Worm (Caenorhabditis elegans) whole organism, L4 larva: ENCODE measurements around the gene tyr-6.
A peak's percentile ranks its signal among the peaks of the same experiment; 100 is the strongest.

Experiments used
- F44E2.7 ChIP-seq: fragments of 200-800 bp; sonication (Bioruptor generic); IDR thresholded peaks from 2 replicates; pipeline ENCODE4 v2.1.2; 2022; ENCODE audit warnings: missing genetic modification characterization, missing compliant biosample characterization
- Y105C5A.15 ChIP-seq: fragments of 200-800 bp; sonication (Bioruptor generic); IDR thresholded peaks from 2 replicates; pipeline ENCODE4 v1.3.6; 2022; ENCODE audit warnings: missing genetic modification characterization, missing compliant biosample characterization
- ZK337.2 ChIP-seq: fragments of 200-800 bp; sonication (Bioruptor generic); IDR thresholded peaks from 2 replicates; pipeline ENCODE4 v1.3.6; 2022; ENCODE audit warnings: missing genetic modification reagents, missing genetic modification characterization, missing compliant biosample characterization
- ZK546.5 ChIP-seq, 2 experiments: sonication (generic microtip); optimal IDR thresholded peaks; 2 replicates each; lab custom pipeline; 2017; ENCODE audit warnings: missing biosample characterization in 2 of 2, missing genetic modification characterization in 2 of 2
- aha-1 ChIP-seq: fragments of 150-350 bp; peaks from one replicate; lab custom pipeline; 2014; ENCODE audit warnings: missing biosample characterization, missing genetic modification characterization
- aly-2 ChIP-seq: sonication (generic microtip); optimal IDR thresholded peaks from 2 replicates; lab custom pipeline; 2018; ENCODE audit warnings: missing biosample characterization, missing genetic modification characterization
- ama-1 ChIP-seq: fragments of 150-350 bp; optimal IDR thresholded peaks from 2 replicates; lab custom pipeline; 2014; ENCODE audit warnings: inconsistent platforms, mixed read lengths
- arid-1 ChIP-seq: fragments of 200-800 bp; sonication (Bioruptor generic); conservative IDR thresholded peaks from 2 replicates; pipeline ENCODE4 v1.3.6; 2022; ENCODE audit warnings: missing genetic modification reagents, missing genetic modification characterization, missing compliant biosample characterization
- attf-4 ChIP-seq: sonication (generic microtip); optimal IDR thresholded peaks from 3 replicates; lab custom pipeline; 2017; ENCODE audit warnings: missing biosample characterization, missing genetic modification characterization
- ceh-44 ChIP-seq: fragments of 200-800 bp; sonication (Bioruptor generic); IDR thresholded peaks from 2 replicates; pipeline ENCODE4 v1.3.6; 2022; ENCODE audit warnings: missing genetic modification reagents, missing genetic modification characterization, missing compliant biosample characterization
- ceh-62 ChIP-seq: sonication (generic microtip); optimal IDR thresholded peaks from 2 replicates; lab custom pipeline; 2017; ENCODE audit warnings: missing biosample characterization, missing genetic modification characterization
- daf-16 ChIP-seq, 3 experiments: sonication (generic microtip); optimal IDR thresholded peaks; 2 replicates each; lab custom pipeline; 2016 to 2017; ENCODE audit warnings: missing genetic modification characterization in 3 of 3, missing genetic modification reagents in 3 of 3, mild to moderate bottlenecking in 2 of 3, missing compliant biosample characterization in 2 of 3, missing biosample characterization in 1 of 3, moderate library complexity in 1 of 3
- dmd-8 ChIP-seq: fragments of 200-800 bp; sonication (Bioruptor generic); IDR thresholded peaks from 2 replicates; pipeline ENCODE4 v1.3.6; 2022; ENCODE audit warnings: missing genetic modification characterization, missing compliant biosample characterization
- dpl-1 ChIP-seq: fragments of 150-350 bp; optimal IDR thresholded peaks from 2 replicates; lab custom pipeline; 2014; ENCODE audit warnings: missing biosample characterization, missing genetic modification reagents, missing genetic modification characterization
- dve-1 ChIP-seq: sonication (generic microtip); optimal IDR thresholded peaks from 2 replicates; lab custom pipeline; 2017; ENCODE audit warnings: antibody characterized with exemption, mild to moderate bottlenecking, missing genetic modification characterization, missing compliant biosample characterization; ENCODE audit not compliant: insufficient read depth
- fkh-10 ChIP-seq: fragments of 150-350 bp; optimal IDR thresholded peaks from 2 replicates; lab custom pipeline; 2014; ENCODE audit warnings: missing biosample characterization, missing genetic modification reagents, missing genetic modification characterization
- hif-1 ChIP-seq, 2 experiments: sonication (generic microtip); optimal IDR thresholded peaks; 2 replicates each; lab custom pipeline; 2016 to 2017; ENCODE audit warnings: missing compliant biosample characterization in 2 of 2, missing genetic modification characterization in 2 of 2, missing genetic modification reagents in 2 of 2, missing genotype in 2 of 2, mild to moderate bottlenecking in 1 of 2
- hlh-30 ChIP-seq: sonication (generic microtip); optimal IDR thresholded peaks from 2 replicates; lab custom pipeline; 2017; ENCODE audit warnings: antibody characterized with exemption, mild to moderate bottlenecking, missing genetic modification characterization, missing compliant biosample characterization; ENCODE audit not compliant: insufficient read depth
- lin-13 ChIP-seq: fragments of 150-350 bp; optimal IDR thresholded peaks from 2 replicates; lab custom pipeline; 2014; ENCODE audit warnings: missing biosample characterization, missing genetic modification reagents, missing genetic modification characterization
- lsy-2 ChIP-seq, 2 experiments: fragments of 150-350 bp in 1 of 2; sonication (generic microtip) in 1 of 2; optimal IDR thresholded peaks; 2 replicates each; lab custom pipeline; 2014 to 2017; ENCODE audit warnings: missing biosample characterization in 2 of 2, missing genetic modification characterization in 2 of 2
- madf-5 ChIP-seq, 2 experiments: fragments of 200-800 bp; sonication (Bioruptor generic); IDR thresholded peaks; 2 replicates each; pipeline ENCODE4 v1.3.6; 2022; ENCODE audit warnings: missing compliant biosample characterization in 2 of 2, missing genetic modification characterization in 2 of 2
- mdt-29 ChIP-seq: fragments of 200-800 bp; sonication (Bioruptor generic); IDR thresholded peaks from 2 replicates; pipeline ENCODE4 v1.3.6; 2022; ENCODE audit warnings: missing genetic modification reagents, missing genetic modification characterization, missing compliant biosample characterization
- mep-1 ChIP-seq: fragments of 150-350 bp; sonication (generic microtip); optimal IDR thresholded peaks from 3 replicates; lab custom pipeline; 2014; ENCODE audit warnings: missing biosample characterization, missing genetic modification characterization
- mes-2 ChIP-seq: sonication (generic microtip); optimal IDR thresholded peaks from 2 replicates; lab custom pipeline; 2016; ENCODE audit warnings: missing genotype, mild to moderate bottlenecking, missing genetic modification characterization, missing compliant biosample characterization; ENCODE audit not compliant: poor library complexity, severe bottlenecking
- mxl-2 ChIP-seq: fragments of 200-800 bp; sonication (Bioruptor generic); conservative IDR thresholded peaks from 2 replicates; pipeline ENCODE4 v1.3.6; 2022; ENCODE audit warnings: missing genetic modification reagents, missing genetic modification characterization, missing compliant biosample characterization
- mxl-3 ChIP-seq: fragments of 200-800 bp; sonication (Bioruptor generic); optimal IDR thresholded peaks from 2 replicates; lab custom pipeline; 2018; ENCODE audit warnings: mild to moderate bottlenecking, missing genetic modification characterization, missing compliant biosample characterization
- nhr-10 ChIP-seq: fragments of 150-350 bp; optimal IDR thresholded peaks from 2 replicates; lab custom pipeline; 2014; ENCODE audit warnings: missing biosample characterization, missing genetic modification characterization
- nhr-11 ChIP-seq: fragments of 150-350 bp; optimal IDR thresholded peaks from 2 replicates; lab custom pipeline; 2014; ENCODE audit warnings: missing biosample characterization, missing genetic modification characterization
- nhr-42 ChIP-seq: fragments of 200-800 bp; sonication (Bioruptor generic); IDR thresholded peaks from 2 replicates; pipeline ENCODE4 v1.3.6; 2022; ENCODE audit warnings: missing genetic modification characterization, missing compliant biosample characterization
- pha-4 ChIP-seq, 2 experiments: fragments of 150-350 bp in 1 of 2; fragments of 200-800 bp in 1 of 2; sonication (Bioruptor generic) in 1 of 2; IDR thresholded peaks in 1 of 2; optimal IDR thresholded peaks in 1 of 2; 2 replicates each; pipeline versions ENCODE4 v1.3.6 to Lab custom; 2014 to 2022; ENCODE audit warnings: missing genetic modification characterization in 2 of 2, missing genetic modification reagents in 2 of 2, missing biosample characterization in 1 of 2, missing compliant biosample characterization in 1 of 2
- rbr-2 ChIP-seq: sonication (generic microtip); optimal IDR thresholded peaks from 2 replicates; lab custom pipeline; 2016; ENCODE audit warnings: missing genotype, missing genetic modification characterization, missing compliant biosample characterization
- skn-1 ChIP-seq: fragments of 150-350 bp; optimal IDR thresholded peaks from 2 replicates; lab custom pipeline; 2014; ENCODE audit warnings: missing biosample characterization, missing genetic modification characterization
- snpc-1.2 ChIP-seq: fragments of 200-800 bp; sonication (Bioruptor generic); IDR thresholded peaks from 2 replicates; pipeline ENCODE4 v1.3.6; 2022; ENCODE audit warnings: missing genetic modification reagents, missing genetic modification characterization, missing compliant biosample characterization
- unc-130 ChIP-seq: sonication (generic microtip); optimal IDR thresholded peaks from 2 replicates; lab custom pipeline; 2016; ENCODE audit warnings: missing genetic modification reagents, missing genetic modification characterization, missing compliant biosample characterization
- unc-62 ChIP-seq, 3 experiments: fragments of 150-350 bp in 1 of 3; sonication (generic microtip); optimal IDR thresholded peaks in 2 of 3; peaks in 1 of 3; 1 replicate in 1 of 3; 2 replicates in 2 of 3; lab custom pipeline; 2014 to 2017; ENCODE audit warnings: missing biosample characterization in 3 of 3, missing genetic modification characterization in 3 of 3, missing genetic modification reagents in 3 of 3, missing genotype in 1 of 3
- zfp-2 ChIP-seq: sonication (generic microtip); optimal IDR thresholded peaks from 2 replicates; lab custom pipeline; 2016; ENCODE audit warnings: mild to moderate bottlenecking, missing genetic modification characterization, missing compliant biosample characterization

Gene tyr-6

DNA sequence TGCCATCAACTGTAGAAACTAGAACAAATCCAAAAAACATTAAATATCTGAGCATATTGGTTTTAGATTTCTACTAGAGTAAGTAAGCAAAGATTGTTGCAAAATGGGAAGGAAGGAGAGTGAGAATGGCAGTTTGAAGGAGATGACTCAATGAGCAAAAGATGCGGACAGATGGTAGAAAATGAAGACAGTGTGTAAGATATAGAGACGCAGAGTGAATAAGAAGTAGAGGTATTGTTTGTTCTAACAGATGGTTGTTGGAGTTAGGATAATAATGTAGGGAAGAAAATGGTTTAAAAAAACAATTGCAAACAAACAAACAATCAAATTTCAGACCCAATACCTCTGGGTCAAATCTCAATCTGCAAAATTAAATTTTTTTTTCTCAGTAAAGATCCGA, 9.1 kb upstream of the tyr-6 start, which contains the start of gene tmed-13:
tmed-13 (minus strand) TSS at position 169 of the 400 bp plus-strand sequence.
- TF ChIP-seq mxl-3 (no peak), nhr-10 (tag; lab: Kevin White, UChicago) (no peak), ceh-62 (tag; lab: Kevin White, UChicago) (no peak), Y105C5A.15 (no peak), aha-1 (tag; lab: Kevin White, UChicago) (no peak), unc-130 (GFP tag; lab: Kevin White, UChicago) (no peak), attf-4 (tag; lab: Kevin White, UChicago) (no peak), daf-16 (GFP tag; optimal IDR thresholded peaks at IDR 0.05; lab: Kevin White, UChicago) (no peak), daf-16 (tag; optimal IDR thresholded peaks at IDR 0.05; lab: Kevin White, UChicago) (no peak), unc-62 (GFP tag; optimal IDR thresholded peaks at IDR 0.05 in 1 of 2; lab: Kevin White, UChicago) (no peak), unc-62 (tag; optimal IDR thresholded peaks at IDR 0.05; lab: Kevin White, UChicago) (no peak), skn-1 (no peak), mxl-2 (no peak), dve-1 (no peak), dmd-8 (GFP tag; lab: Robert Waterston, UW) (no peak), dpl-1 (GFP tag; lab: Kevin White, UChicago) (no peak), madf-5 (GFP tag; IDR thresholded peaks at IDR 0.05; lab: Robert Waterston, UW) (no peak), ZK337.2 (GFP tag; lab: Robert Waterston, UW) (no peak)
- TF ChIP-seq, all 104 proteins: peak for 0

- TF ChIP-seq ZK546.5 (tag; optimal IDR thresholded peaks at IDR 0.05; lab: Kevin White, UChicago), result no peak
- no peak for TF ChIP-seq ama-1 (lab: Kevin White, UChicago)
- no peak for TF ChIP-seq zfp-2 (tag; lab: Kevin White, UChicago)
- TF ChIP-seq mdt-29 (GFP tag; lab: Robert Waterston, UW), result no peak
- TF ChIP-seq lin-13 (GFP tag; lab: Kevin White, UChicago), result no peak
- TF ChIP-seq ceh-44, result no peak
- TF ChIP-seq aly-2 (tag; lab: Kevin White, UChicago), result no peak
- TF ChIP-seq F44E2.7 (GFP tag; lab: Robert Waterston, UW), result no peak
- no peak for TF ChIP-seq pha-4 (GFP tag; IDR thresholded peaks at IDR 0.05; lab: Robert Waterston, UW)
- TF ChIP-seq pha-4 (tag; optimal IDR thresholded peaks at IDR 0.05; lab: Kevin White, UChicago), result no peak
- TF ChIP-seq fkh-10, result no peak
- TF ChIP-seq nhr-42 (GFP tag; lab: Robert Waterston, UW), result no peak
- no peak for TF ChIP-seq mes-2 (tag; lab: Kevin White, UChicago)
- no peak for TF ChIP-seq ceh-62 (tag; lab: Kevin White, UChicago)
- TF ChIP-seq snpc-1.2, result no peak
- TF ChIP-seq, all 104 proteins: peak for 0
Measured at ce11 chrIV:6473140-6473539, 7.2 kb upstream of the tyr-6 start, which contains the start of gene Y73B6BL.27. Gene Y73B6BL.27, minus strand, starts transcription at chrIV:6473240.

- TF ChIP-seq nhr-11, result peak; percentile 17
- peak; percentile 29 for TF ChIP-seq rbr-2
- TF ChIP-seq daf-16 (GFP tag; optimal IDR thresholded peaks at IDR 0.05; lab: Kevin White, UChicago), result peak in 1 of 2 experiments; percentile 12
- TF ChIP-seq daf-16 (tag; optimal IDR thresholded peaks at IDR 0.05; lab: Kevin White, UChicago), result peak; percentile 86
- TF ChIP-seq hlh-30, result peak; percentile 9
- no peak for TF ChIP-seq hif-1 (tag; optimal IDR thresholded peaks at IDR 0.05; lab: Kevin White, UChicago)
- peak; percentile 44 for TF ChIP-seq mep-1 (tag; lab: Kevin White, UChicago)
- peak in 1 of 2 experiments; percentile 64 for TF ChIP-seq lsy-2 (tag; optimal IDR thresholded peaks at IDR 0.05; lab: Kevin White, UChicago)
- TF ChIP-seq nhr-42 (GFP tag; lab: Robert Waterston, UW), result no peak
- peak; percentile 6 for TF ChIP-seq dpl-1 (GFP tag; lab: Kevin White, UChicago)
- no peak for TF ChIP-seq arid-1 (GFP tag; lab: Robert Waterston, UW)
- peak; percentile 32 for TF ChIP-seq dve-1
Measured at ce11 chrIV:6474751-6475150, 5.6 kb upstream of the tyr-6 start.
